Worm (Caenorhabditis elegans) whole organism, young adult: ENCODE results near the gene T14B4.19.

Experiments
- F57C9.4 ChIP-seq: sonication (generic microtip); optimal IDR thresholded peaks from 2 replicates; lab custom pipeline; 2017; ENCODE audit warnings: mild to moderate bottlenecking, missing genetic modification characterization, missing compliant biosample characterization
- T07F8.4 ChIP-seq: sonication (generic microtip); optimal IDR thresholded peaks from 2 replicates; lab custom pipeline; 2016; ENCODE audit warnings: mild to moderate bottlenecking, missing genetic modification characterization, moderate library complexity, missing compliant biosample characterization
- dox-1 ChIP-seq: fragments of 200-800 bp; sonication (Bioruptor generic); IDR thresholded peaks from 2 replicates; pipeline ENCODE4 v1.3.6; 2022; ENCODE audit warnings: missing genetic modification reagents, missing genetic modification characterization, missing compliant biosample characterization
- ets-4 ChIP-seq: fragments of 200-800 bp; sonication (Bioruptor generic); optimal IDR thresholded peaks from 2 replicates; lab custom pipeline; 2018; ENCODE audit warnings: mild to moderate bottlenecking, missing genetic modification characterization, missing compliant biosample characterization
- lag-1 ChIP-seq: fragments of 200-800 bp; sonication (Bioruptor generic); IDR thresholded peaks from 2 replicates; pipeline ENCODE4 v1.3.6; 2022; ENCODE audit warnings: missing genetic modification reagents, missing genetic modification characterization, missing compliant biosample characterization
- nfya-1 ChIP-seq: sonication (generic microtip); optimal IDR thresholded peaks from 2 replicates; lab custom pipeline; 2017; ENCODE audit warnings: antibody characterized with exemption, missing compliant biosample characterization, missing genetic modification characterization, borderline replicate concordance; ENCODE audit not compliant: insufficient read depth
- pbrm-1 ChIP-seq: fragments of 200-800 bp; sonication (Bioruptor generic); IDR thresholded peaks from 2 replicates; pipeline ENCODE4 v1.3.6; 2022; ENCODE audit warnings: missing genetic modification reagents, missing genetic modification characterization, missing compliant biosample characterization
- snpc-4 ChIP-seq, 5 experiments: fragments of 150-350 bp in 1 of 5; sonication (generic microtip) in 4 of 5; optimal IDR thresholded peaks; 2 replicates each; lab custom pipeline; 2014 to 2018; ENCODE audit warnings: missing genetic modification characterization in 5 of 5, missing biosample characterization in 3 of 5, antibody characterized with exemption in 2 of 5, mild to moderate bottlenecking in 2 of 5, missing compliant biosample characterization in 2 of 5, missing genotype in 2 of 5, moderate library complexity in 2 of 5, missing genetic modification reagents in 1 of 5
- ztf-6 ChIP-seq: fragments of 200-800 bp; sonication (Bioruptor generic); IDR thresholded peaks from 2 replicates; pipeline ENCODE4 v1.3.6; 2022; ENCODE audit warnings: missing genetic modification reagents, missing genetic modification characterization, missing compliant biosample characterization

DNA sequence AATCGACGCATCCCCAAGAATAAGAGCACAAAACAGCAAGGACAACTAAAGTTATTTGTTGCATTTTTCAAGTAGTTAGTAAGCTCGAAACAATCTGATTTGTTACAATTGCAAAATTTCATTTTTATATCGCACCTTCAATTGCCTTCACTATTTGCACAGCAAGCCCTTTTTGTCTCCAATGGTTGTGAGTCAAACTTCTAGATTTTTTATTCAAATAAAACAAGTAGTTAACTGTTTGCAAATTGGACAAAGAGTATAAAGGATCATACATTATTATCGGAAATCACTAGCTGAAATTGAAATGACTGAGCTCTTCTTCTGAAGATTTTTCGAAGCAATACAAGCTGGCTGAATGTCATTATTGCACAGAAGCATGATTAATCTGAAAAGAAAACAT, 40.1 kb upstream of the T14B4.19 start, which contains the start of gene F41G3.21:
- TF ChIP-seq pbrm-1 (GFP tag; lab: Robert Waterston, UW) (no peak), T07F8.4 (no peak), F57C9.4 (no peak), nfya-1 (no peak), lag-1 (GFP tag; lab: Robert Waterston, UW) (no peak), dox-1 (no peak), ets-4 (GFP tag; lab: Kevin White, UChicago) (no peak), ztf-6 (GFP tag; lab: Robert Waterston, UW) (no peak), snpc-4 (GFP tag; optimal IDR thresholded peaks at IDR 0.05; lab: Kevin White, UChicago) (no peak), snpc-4 (tag; optimal IDR thresholded peaks at IDR 0.05; lab: Kevin White, UChicago) (no peak)
